Worm (Caenorhabditis elegans): ENCODE measurements around the gene C03A3.3.

ce11 chrX:11316750-11317149 lies 47.9 kb upstream of the C03A3.3 start, which contains the start of gene nlp-57:
- TF ChIP-seq ceh-43 (GFP tag; optimal IDR thresholded peaks at IDR 0.05) (no peak), blmp-1 (tag; optimal IDR thresholded peaks at IDR 0.05) (no peak), nhr-12 (tag; optimal IDR thresholded peaks at IDR 0.05) (no peak), pha-4 (tag; optimal IDR thresholded peaks at IDR 0.05) (no peak), drap-1 (GFP tag; optimal IDR thresholded peaks at IDR 0.05) (no peak), lin-13 (tag; optimal IDR thresholded peaks at IDR 0.05) (no peak), mab-5 (tag; optimal IDR thresholded peaks at IDR 0.05) (no peak), elt-3 (tag; optimal IDR thresholded peaks at IDR 0.05) (no peak), elt-1 (tag; optimal IDR thresholded peaks at IDR 0.05; ENCODE audit: borderline replicate concordance, insufficient read depth) (no peak), flh-1 (GFP tag; optimal IDR thresholded peaks at IDR 0.05) (no peak), lsy-2 (tag; optimal IDR thresholded peaks at IDR 0.05) (no peak), unc-62 (GFP tag; optimal IDR thresholded peaks at IDR 0.05) (no peak), nhr-237 (tag; optimal IDR thresholded peaks at IDR 0.05) (no peak), mls-2 (tag; optimal IDR thresholded peaks at IDR 0.05) (no peak)

All from whole organism, mixed stage, embryonic.